Worm (Caenorhabditis elegans): Measurements from ENCODE around the gene bath-20.

DNA sequence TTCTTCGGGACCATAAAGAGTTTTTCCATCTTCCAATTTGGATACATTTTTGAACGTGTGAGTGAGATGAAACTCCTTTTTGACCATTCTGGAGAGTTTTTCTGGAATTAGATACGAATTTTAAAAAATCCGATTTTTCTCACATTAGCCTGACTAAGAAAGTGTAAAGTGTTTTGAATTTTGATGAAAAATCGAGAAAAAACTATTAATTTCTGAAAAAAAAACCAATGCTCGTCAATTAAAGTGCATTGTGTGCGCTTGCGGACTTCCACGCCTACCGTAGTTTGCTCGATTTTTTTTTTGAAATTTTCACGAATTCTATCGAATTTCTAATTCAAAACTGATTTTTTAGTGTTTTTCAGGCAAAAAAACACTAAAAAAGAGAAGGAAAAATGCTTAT is 13.6 kb downstream of the bath-20 start, which contains the start of gene bath-1:
- TF ChIP-seq ztf-11 (tag; optimal IDR thresholded peaks at IDR 0.05), result no peak
- TF ChIP-seq nhr-76 (tag; optimal IDR thresholded peaks at IDR 0.05), result no peak
- TF ChIP-seq snpc-4 (tag; optimal IDR thresholded peaks at IDR 0.05), result no peak
- no peak for TF ChIP-seq lin-32 (GFP tag; optimal IDR thresholded peaks at IDR 0.05)
- no peak for TF ChIP-seq blmp-1 (tag; optimal IDR thresholded peaks at IDR 0.05)
- no peak for TF ChIP-seq ces-1 (GFP tag; optimal IDR thresholded peaks at IDR 0.05)
- no peak for TF ChIP-seq flh-1 (GFP tag; optimal IDR thresholded peaks at IDR 0.05)
- no peak for TF ChIP-seq sem-2 (GFP tag; optimal IDR thresholded peaks at IDR 0.05)

Measured in whole organism, mixed stage, embryonic.